Fruit fly (Drosophila melanogaster) whole organism, embryonic: ENCODE results near the gene UbcE2M.
"Not testable (repeated sequence)": the region's sequence is repeated elsewhere in the genome, so short reads cannot be mapped to it uniquely, and the experiment has no call there.

Experiments
- Blimp-1 ChIP-seq: fragments of 200-800 bp; sonication (Bioruptor generic); optimal IDR thresholded peaks from 3 replicates; lab custom pipeline; 2018; ENCODE audit warnings: missing biosample characterization, missing genetic modification characterization, mild to moderate bottlenecking, moderate library complexity, missing genetic modification reagents
- C15 ChIP-seq: fragments of 200-800 bp; sonication (Bioruptor generic); IDR thresholded peaks from 3 replicates; pipeline ENCODE4 v1.3.6; 2022; ENCODE audit warnings: missing biosample characterization, missing genetic modification characterization
- CG13894 ChIP-seq: fragments of 200-800 bp; sonication (Bioruptor generic); optimal IDR thresholded peaks from 3 replicates; lab custom pipeline; 2018; ENCODE audit warnings: missing biosample characterization, mild to moderate bottlenecking, missing genetic modification characterization, moderate library complexity
- CG2712 ChIP-seq: fragments of 200-800 bp; optimal IDR thresholded peaks from 3 replicates; lab custom pipeline; 2019; ENCODE audit warnings: missing biosample characterization, mild to moderate bottlenecking, missing genetic modification characterization, moderate library complexity
- CG2875 ChIP-seq: fragments of 200-800 bp; sonication (Bioruptor generic); optimal IDR thresholded peaks from 2 replicates; lab custom pipeline; 2017; ENCODE audit warnings: missing biosample characterization, mild to moderate bottlenecking, missing genetic modification characterization, missing genetic modification reagents
- CrebB ChIP-seq: fragments of 200-800 bp; sonication (Bioruptor generic); optimal IDR thresholded peaks from 3 replicates; lab custom pipeline; 2018; ENCODE audit warnings: missing biosample characterization, mild to moderate bottlenecking, missing genetic modification characterization
- D19A ChIP-seq: fragments of 200-800 bp; optimal IDR thresholded peaks from 3 replicates; lab custom pipeline; 2019; ENCODE audit warnings: missing biosample characterization, mild to moderate bottlenecking, missing genetic modification characterization, moderate library complexity
- Ets65A ChIP-seq: fragments of 200-800 bp; sonication (Bioruptor generic); peaks from one replicate; lab custom pipeline; 2016; ENCODE audit warnings: missing biosample characterization, missing genetic modification characterization
- Fer2 ChIP-seq: fragments of 200-800 bp; sonication (Bioruptor generic); optimal IDR thresholded peaks from 2 replicates; lab custom pipeline; 2018; ENCODE audit warnings: missing biosample characterization, mild to moderate bottlenecking, missing genetic modification characterization, moderate library complexity
- Fer3 ChIP-seq: fragments of 200-800 bp; sonication (Bioruptor generic); optimal IDR thresholded peaks from 2 replicates; lab custom pipeline; 2018; ENCODE audit warnings: missing biosample characterization, mild to moderate bottlenecking, missing genetic modification characterization, moderate library complexity
- Hand ChIP-seq: fragments of 200-800 bp; sonication (Bioruptor generic); optimal IDR thresholded peaks from 2 replicates; lab custom pipeline; 2017; ENCODE audit warnings: mild to moderate bottlenecking, missing biosample characterization, missing genetic modification reagents, missing genetic modification characterization
- Hey ChIP-seq: fragments of 200-800 bp; sonication (Bioruptor generic); optimal IDR thresholded peaks from 3 replicates; lab custom pipeline; 2018; ENCODE audit warnings: missing biosample characterization, mild to moderate bottlenecking, missing genetic modification characterization
- Hr39 ChIP-seq: fragments of >200 bp; optimal IDR thresholded peaks from 2 replicates; lab custom pipeline; 2017
- Hsf ChIP-seq: fragments of 200-800 bp; sonication (Bioruptor generic); optimal IDR thresholded peaks from 3 replicates; lab custom pipeline; 2016; ENCODE audit warnings: missing biosample characterization, missing genetic modification characterization
- Lim3 ChIP-seq: fragments of 200-800 bp; sonication (Bioruptor generic); IDR thresholded peaks from 2 replicates; pipeline ENCODE4 v1.3.6; 2022; ENCODE audit warnings: missing biosample characterization, missing genetic modification characterization
- MTF-1 ChIP-seq: fragments of 200-800 bp; sonication (Bioruptor generic); optimal IDR thresholded peaks from 2 replicates; lab custom pipeline; 2018; ENCODE audit warnings: missing biosample characterization, mild to moderate bottlenecking, missing genetic modification characterization, borderline replicate concordance
- Rfx ChIP-seq: fragments of 200-800 bp; sonication (Bioruptor generic); IDR thresholded peaks from 2 replicates; pipeline ENCODE4 v1.3.6; 2022; ENCODE audit warnings: missing biosample characterization, missing genetic modification characterization
- Six4 ChIP-seq: fragments of 200-800 bp; sonication (Bioruptor generic); optimal IDR thresholded peaks from 2 replicates; lab custom pipeline; 2016; ENCODE audit warnings: missing biosample characterization, missing genetic modification characterization
- abd-A ChIP-seq: fragments of 200-800 bp; sonication (Bioruptor generic); optimal IDR thresholded peaks from 3 replicates; lab custom pipeline; 2019; ENCODE audit warnings: missing biosample characterization, mild to moderate bottlenecking, missing genetic modification characterization, moderate library complexity
- da ChIP-seq: fragments of 200-800 bp; sonication (Bioruptor generic); optimal IDR thresholded peaks from 2 replicates; lab custom pipeline; 2016; ENCODE audit warnings: missing biosample characterization, missing genetic modification characterization
- dan ChIP-seq: fragments of 200-800 bp; sonication (Bioruptor generic); IDR thresholded peaks from 2 replicates; pipeline ENCODE4 v1.3.6; 2022; ENCODE audit warnings: missing biosample characterization, missing genetic modification characterization
- kni ChIP-seq: fragments of 200-800 bp; sonication (Bioruptor generic); optimal IDR thresholded peaks from 3 replicates; lab custom pipeline; 2017; ENCODE audit warnings: mild to moderate bottlenecking, missing biosample characterization, missing genetic modification reagents, missing genetic modification characterization
- lbe ChIP-seq: fragments of 200-800 bp; sonication (Bioruptor generic); optimal IDR thresholded peaks from 2 replicates; lab custom pipeline; 2016; ENCODE audit warnings: missing biosample characterization, mild to moderate bottlenecking, missing genetic modification characterization
- nau ChIP-seq: fragments of 200-800 bp; sonication (Bioruptor generic); optimal IDR thresholded peaks from 3 replicates; lab custom pipeline; 2017; ENCODE audit warnings: missing biosample characterization, mild to moderate bottlenecking, missing genetic modification characterization, missing genetic modification reagents
- pho ChIP-seq: fragments of 200-800 bp; sonication (Bioruptor generic); optimal IDR thresholded peaks from 2 replicates; lab custom pipeline; 2016; ENCODE audit warnings: missing biosample characterization, missing genetic modification characterization
- sd ChIP-seq: fragments of 200-800 bp; sonication (Bioruptor generic); optimal IDR thresholded peaks from 3 replicates; lab custom pipeline; 2018; ENCODE audit warnings: missing biosample characterization, mild to moderate bottlenecking, missing genetic modification characterization, moderate library complexity
- stwl ChIP-seq: fragments of 200-800 bp; sonication (Bioruptor generic); optimal IDR thresholded peaks from 3 replicates; lab custom pipeline; 2018; ENCODE audit warnings: missing biosample characterization, mild to moderate bottlenecking, missing genetic modification characterization, moderate library complexity
- tna ChIP-seq: fragments of 200-800 bp; sonication (Bioruptor generic); IDR thresholded peaks from 2 replicates; pipeline ENCODE4 v1.3.6; 2022; ENCODE audit warnings: missing biosample characterization, missing genetic modification characterization; ENCODE audit not compliant: partially characterized antibody
- tx ChIP-seq: fragments of 200-800 bp; sonication (Bioruptor generic); optimal IDR thresholded peaks from 2 replicates; lab custom pipeline; 2016; ENCODE audit warnings: missing biosample characterization, missing genetic modification characterization
- vvl ChIP-seq: fragments of 200-800 bp; sonication (Bioruptor generic); IDR thresholded peaks from 2 replicates; pipeline ENCODE4 v1.3.6; 2022; ENCODE audit warnings: missing biosample characterization, missing genetic modification characterization

Gene UbcE2M

dm6 chr3L:8238347-8238746 lies 40.6 kb upstream of the UbcE2M start, which contains the start of gene Dscam4:
Gene Dscam4 (plus strand): TSS chr3L:8238647.
- TF ChIP-seq CG2875; Six4 (GFP tag; lab: Kevin White, UChicago); dan: not testable (repeated sequence)

dm6 chr3L:8228924-8229323 lies 31.1 kb upstream of the UbcE2M start, which contains the start of gene eIF4E3:
Gene eIF4E3 (plus strand): TSS chr3L:8229224.
- TF ChIP-seq nau, result no peak
- no peak for TF ChIP-seq Rfx (GFP tag; lab: Robert Waterston, UW)
- TF ChIP-seq CrebB (tag; lab: Kevin White, UChicago), result no peak
- no peak for TF ChIP-seq tx (GFP tag; lab: Kevin White, UChicago)
- no peak for TF ChIP-seq Fer3 (tag; lab: Kevin White, UChicago)
- TF ChIP-seq pho (GFP tag; lab: Kevin White, UChicago), result no peak
- TF ChIP-seq stwl (tag; lab: Kevin White, UChicago), result peak; percentile 63

- no peak for TF ChIP-seq CG2712 (tag; lab: Kevin White, UChicago)
- TF ChIP-seq da, result no peak
- TF ChIP-seq Blimp-1, result peak; percentile 87
- no peak for TF ChIP-seq Hr39 (lab: Kevin White, UChicago)
- peak; percentile 79 for TF ChIP-seq kni
- TF ChIP-seq vvl (GFP tag; lab: Robert Waterston, UW), result 0 out of 2 replicates have a peak, but pooled peaks have one; percentile 44
These were observed 24.0 kb upstream of the UbcE2M start, which contains the start of gene CG13678 for dm6 chr3L:8221835-8222234. Gene CG13678 (plus strand): TSS chr3L:8222141.

dm6 chr3L:8219687-8220086 lies 21.9 kb upstream of the UbcE2M start:
- no peak for TF ChIP-seq Lim3 (GFP tag; lab: Robert Waterston, UW)
- no peak for TF ChIP-seq Hand (GFP tag; lab: Kevin White, UChicago)
- TF ChIP-seq sd, result peak; percentile 71
- TF ChIP-seq Fer2 (tag; lab: Kevin White, UChicago), result no peak
- TF ChIP-seq Ets65A (GFP tag; lab: Kevin White, UChicago), result peak; percentile 50
- peak; percentile 65 for TF ChIP-seq Hey (tag; lab: Kevin White, UChicago)
- no peak for TF ChIP-seq Hsf (GFP tag; lab: Kevin White, UChicago)
- peak; percentile 89 for TF ChIP-seq abd-A (tag; lab: Kevin White, UChicago)
- TF ChIP-seq CG13894 (tag; lab: Kevin White, UChicago), result peak; percentile 30
- TF ChIP-seq, all 482 proteins: peak for 5

- TF ChIP-seq Hey (tag; lab: Kevin White, UChicago) (peak; percentile 65), C15 (GFP tag; lab: Robert Waterston, UW) (no peak)
These were observed 21.1 kb upstream of the UbcE2M start, which contains the start of gene CG13674 for dm6 chr3L:8218883-8219282. Gene CG13674 (minus strand): TSS chr3L:8218983.

- TF ChIP-seq lbe (GFP tag; lab: Kevin White, UChicago), result no peak
- no peak for TF ChIP-seq D19A (tag; lab: Kevin White, UChicago)
- no peak for TF ChIP-seq MTF-1
- TF ChIP-seq tna (GFP tag; lab: Robert Waterston, UW), result no peak
These were observed 17.2 kb upstream of the UbcE2M start, which contains the start of gene CG8012 for dm6 chr3L:8214980-8215379. Gene CG8012 (plus strand): TSS chr3L:8215280.
